Worm (Caenorhabditis elegans) whole organism, L4/young adult: ENCODE data around the gene viro-2.
A peak's percentile ranks its signal among the peaks of the same experiment; 100 is the strongest.

ENCODE experiments used
- W03F9.2 ChIP-seq: fragments of 150-350 bp; optimal IDR thresholded peaks from 2 replicates; lab custom pipeline; 2014; ENCODE audit warnings: missing biosample characterization, missing genetic modification characterization
- dao-5 ChIP-seq: sonication (generic microtip); optimal IDR thresholded peaks from 2 replicates; lab custom pipeline; 2016; ENCODE audit warnings: missing genotype, missing genetic modification characterization, moderate library complexity, missing compliant biosample characterization
- him-1 ChIP-seq: sonication (generic microtip); optimal IDR thresholded peaks from 2 replicates; lab custom pipeline; 2016; ENCODE audit warnings: missing genotype, missing genetic modification reagents, missing genetic modification characterization, missing compliant biosample characterization

viro-2 gene

ce11 chrIII:7140228-7140710 is 11.6 kb downstream of the viro-2 start:
- TF ChIP-seq W03F9.2 (no peak), dao-5 (no peak), him-1 (no peak)

ce11 chrIII:7141285-7141715 is 12.6 kb downstream of the viro-2 start:
- TF ChIP-seq W03F9.2 (peak; percentile 66), dao-5 (no peak), him-1 (no peak)

- TF ChIP-seq him-1 (no peak), W03F9.2 (no peak), dao-5 (no peak)
Observed at ce11 chrIII:7142172-7142601, 13.5 kb downstream of the viro-2 start.

ce11 chrIII:7144749-7145148 is 16.0 kb downstream of the viro-2 start, which contains the start of gene glr-2:
glr-2 (minus strand) TSS chrIII:7144959.
- TF ChIP-seq W03F9.2 (no peak), him-1 (no peak), dao-5 (no peak)

- TF ChIP-seq him-1 (no peak), dao-5 (no peak), W03F9.2 (no peak)
Observed at ce11 chrIII:7146341-7146740, 17.6 kb downstream of the viro-2 start.

- no peak for TF ChIP-seq W03F9.2
- no peak for TF ChIP-seq dao-5
- TF ChIP-seq him-1: no peak
Observed at ce11 chrIII:7148191-7148590, 19.5 kb downstream of the viro-2 start.

- TF ChIP-seq dao-5: no peak
- no peak for TF ChIP-seq W03F9.2
- no peak for TF ChIP-seq him-1
Observed at ce11 chrIII:7150162-7150561, 21.5 kb downstream of the viro-2 start.

- no peak for TF ChIP-seq dao-5
- no peak for TF ChIP-seq him-1
- TF ChIP-seq W03F9.2: no peak
Observed at ce11 chrIII:7152569-7152968, 23.9 kb downstream of the viro-2 start.

- TF ChIP-seq dao-5 (no peak), W03F9.2 (peak; percentile 74), him-1 (peak; percentile 26)
Observed at ce11 chrIII:7153747-7154238, 25.1 kb downstream of the viro-2 start, which contains the start of gene ogt-1. ogt-1 (minus strand) TSS chrIII:7153797.

ce11 chrIII:7154526-7154925 is 25.8 kb downstream of the viro-2 start:
- TF ChIP-seq him-1 (no peak), dao-5 (no peak), W03F9.2 (no peak)

ce11 chrIII:7155631-7156030 is 26.9 kb downstream of the viro-2 start:
- TF ChIP-seq dao-5 (no peak), W03F9.2 (peak; percentile 51), him-1 (peak; percentile 88)

- no peak for TF ChIP-seq W03F9.2
- TF ChIP-seq him-1: no peak
- TF ChIP-seq dao-5: no peak
Observed at ce11 chrIII:7158709-7159108, 30.0 kb downstream of the viro-2 start, which contains the start of gene nuo-4. nuo-4 (minus strand) TSS chrIII:7158809.

- TF ChIP-seq W03F9.2: no peak
- TF ChIP-seq him-1: no peak
- TF ChIP-seq dao-5: no peak
Observed at ce11 chrIII:7159246-7159645, 30.5 kb downstream of the viro-2 start.

- no peak for TF ChIP-seq dao-5
- no peak for TF ChIP-seq W03F9.2
- no peak for TF ChIP-seq him-1
Observed at ce11 chrIII:7161055-7161454, 32.4 kb downstream of the viro-2 start, which contains the start of gene rnp-7. rnp-7 (minus strand) TSS chrIII:7161155.

- TF ChIP-seq W03F9.2 (peak; percentile 95), him-1 (peak; percentile 75), dao-5 (no peak)
Observed at ce11 chrIII:7162065-7162762, 33.5 kb downstream of the viro-2 start, which contains the start of the genes syf-2 and K04G7.1. syf-2 (minus strand) TSS chrIII:7162115. K04G7.1 (plus strand) TSS chrIII:7162712.

- TF ChIP-seq W03F9.2: no peak
- TF ChIP-seq dao-5: no peak
- TF ChIP-seq him-1: no peak
Observed at ce11 chrIII:7165276-7165675, 36.6 kb downstream of the viro-2 start.
